Worm (Caenorhabditis elegans) whole organism, L4/young adult: ENCODE data around the gene F45E6.1.

Experiments
- W03F9.2 ChIP-seq: fragments of 150-350 bp; optimal IDR thresholded peaks from 2 replicates; lab custom pipeline; 2014; ENCODE audit warnings: missing biosample characterization, missing genetic modification characterization
- dao-5 ChIP-seq: sonication (generic microtip); optimal IDR thresholded peaks from 2 replicates; lab custom pipeline; 2016; ENCODE audit warnings: missing genotype, missing genetic modification characterization, moderate library complexity, missing compliant biosample characterization
- him-1 ChIP-seq: sonication (generic microtip); optimal IDR thresholded peaks from 2 replicates; lab custom pipeline; 2016; ENCODE audit warnings: missing genotype, missing genetic modification reagents, missing genetic modification characterization, missing compliant biosample characterization

Gene F45E6.1

ce11 chrX:12469846-12470245 is 7.4 kb downstream of the F45E6.1 start:
- TF ChIP-seq W03F9.2 (tag; lab: Kevin White, UChicago) (no peak), him-1 (no peak), dao-5 (tag; lab: Kevin White, UChicago) (no peak)

- TF ChIP-seq dao-5 (tag; lab: Kevin White, UChicago) = no peak
- no peak for TF ChIP-seq him-1
- no peak for TF ChIP-seq W03F9.2 (tag; lab: Kevin White, UChicago)
Measured at ce11 chrX:12467660-12468111, 9.6 kb downstream of the F45E6.1 start, which contains the start of gene myo-2. Gene myo-2 (plus strand): TSS chrX:12468061.

ce11 chrX:12466769-12467168 is 10.5 kb downstream of the F45E6.1 start, which contains the start of gene cdf-2:
Gene cdf-2 (minus strand): TSS chrX:12466917.
- TF ChIP-seq him-1 = no peak
- TF ChIP-seq dao-5 (tag; lab: Kevin White, UChicago) = no peak
- no peak for TF ChIP-seq W03F9.2 (tag; lab: Kevin White, UChicago)

ce11 chrX:12463504-12463903 is 13.7 kb downstream of the F45E6.1 start, which contains the start of gene T18D3.5:
Gene T18D3.5 (plus strand): TSS chrX:12463804.
- TF ChIP-seq dao-5 (tag; lab: Kevin White, UChicago) = no peak
- no peak for TF ChIP-seq him-1
- no peak for TF ChIP-seq W03F9.2 (tag; lab: Kevin White, UChicago)

- TF ChIP-seq him-1 (no peak), W03F9.2 (tag; lab: Kevin White, UChicago) (no peak), dao-5 (tag; lab: Kevin White, UChicago) (no peak)
Measured at ce11 chrX:12461557-12461956, 15.7 kb downstream of the F45E6.1 start, which contains the start of gene odr-7. Gene odr-7 (minus strand): TSS chrX:12461657.

ce11 chrX:12458021-12458420 is 19.2 kb downstream of the F45E6.1 start:
- TF ChIP-seq him-1 = no peak
- TF ChIP-seq W03F9.2 (tag; lab: Kevin White, UChicago) = peak; percentile 57
- peak; percentile 83 for TF ChIP-seq dao-5 (tag; lab: Kevin White, UChicago)

- TF ChIP-seq him-1 (no peak), W03F9.2 (tag; lab: Kevin White, UChicago) (no peak), dao-5 (tag; lab: Kevin White, UChicago) (no peak)
Measured at ce11 chrX:12454290-12454795, 22.9 kb downstream of the F45E6.1 start, which contains the start of the genes T18D3.9 and T18D3.1. Gene T18D3.9 (minus strand): TSS chrX:12454457. Gene T18D3.1 (plus strand): TSS chrX:12454745.

ce11 chrX:12452143-12452570 is 25.1 kb downstream of the F45E6.1 start:
- TF ChIP-seq W03F9.2 (tag; lab: Kevin White, UChicago) (no peak), him-1 (peak; percentile 87)

- TF ChIP-seq him-1 (no peak), W03F9.2 (tag; lab: Kevin White, UChicago) (no peak), dao-5 (tag; lab: Kevin White, UChicago) (no peak)
Measured at ce11 chrX:12451258-12451657, 26.0 kb downstream of the F45E6.1 start.

ce11 chrX:12449262-12449942 is 27.8 kb downstream of the F45E6.1 start, which contains the start of gene T18D3.6:
Gene T18D3.6 (plus strand): TSS chrX:12449892.
- TF ChIP-seq W03F9.2 (tag; lab: Kevin White, UChicago) = no peak

ce11 chrX:12446572-12446971 is 30.7 kb downstream of the F45E6.1 start:
- TF ChIP-seq him-1 (no peak), dao-5 (tag; lab: Kevin White, UChicago) (no peak), W03F9.2 (tag; lab: Kevin White, UChicago) (no peak)

ce11 chrX:12444423-12444822 is 32.8 kb downstream of the F45E6.1 start:
- no peak for TF ChIP-seq W03F9.2 (tag; lab: Kevin White, UChicago)
- no peak for TF ChIP-seq him-1
- TF ChIP-seq dao-5 (tag; lab: Kevin White, UChicago) = no peak

- TF ChIP-seq W03F9.2 (tag; lab: Kevin White, UChicago) = no peak
- no peak for TF ChIP-seq him-1
- TF ChIP-seq dao-5 (tag; lab: Kevin White, UChicago) = no peak
Measured at ce11 chrX:12439998-12440722, 37.1 kb downstream of the F45E6.1 start.

ce11 chrX:12438266-12438665 is 39.0 kb downstream of the F45E6.1 start:
- TF ChIP-seq him-1 (no peak), dao-5 (tag; lab: Kevin White, UChicago) (no peak), W03F9.2 (tag; lab: Kevin White, UChicago) (no peak)
